Fruit fly (Drosophila melanogaster) whole organism, embryonic: ENCODE results near the gene CG10947.

Source experiments
- CG10267 ChIP-seq: fragments of 200-800 bp; sonication (Bioruptor generic); optimal IDR thresholded peaks from 2 replicates; lab custom pipeline; 2018; ENCODE audit warnings: missing biosample characterization, mild to moderate bottlenecking, missing genetic modification characterization, moderate library complexity
- CG10979 ChIP-seq: fragments of 200-800 bp; sonication (Bioruptor generic); optimal IDR thresholded peaks from 2 replicates; lab custom pipeline; 2018; ENCODE audit warnings: missing biosample characterization, mild to moderate bottlenecking, missing genetic modification characterization, moderate library complexity
- CG11456 ChIP-seq: fragments of 200-800 bp; sonication (Bioruptor generic); IDR thresholded peaks from 3 replicates; pipeline ENCODE4 v1.3.6; 2022; ENCODE audit warnings: missing biosample characterization, missing genetic modification characterization
- CG13624 ChIP-seq: fragments of 200-800 bp; sonication (Bioruptor generic); optimal IDR thresholded peaks from 2 replicates; lab custom pipeline; 2016; ENCODE audit warnings: missing biosample characterization, missing genetic modification characterization
- CG14441 ChIP-seq: fragments of 200-800 bp; sonication (Bioruptor generic); IDR thresholded peaks from 2 replicates; pipeline ENCODE4 v1.3.6; 2022; ENCODE audit warnings: missing biosample characterization, missing genetic modification characterization
- CG14710 ChIP-seq: fragments of 200-800 bp; sonication (Bioruptor generic); optimal IDR thresholded peaks from 3 replicates; lab custom pipeline; 2019; ENCODE audit warnings: missing biosample characterization, mild to moderate bottlenecking, missing genetic modification characterization, moderate library complexity
- CG17186 ChIP-seq: fragments of 200-800 bp; sonication (Bioruptor generic); optimal IDR thresholded peaks from 3 replicates; lab custom pipeline; 2017; ENCODE audit warnings: missing biosample characterization, missing genetic modification reagents, missing genetic modification characterization
- CG17361 ChIP-seq: fragments of 200-800 bp; sonication (Bioruptor generic); IDR thresholded peaks from 3 replicates; pipeline ENCODE4 v1.3.6; 2022; ENCODE audit warnings: missing biosample characterization, missing genetic modification characterization
- CG17829 ChIP-seq: fragments of 200-800 bp; optimal IDR thresholded peaks from 2 replicates; lab custom pipeline; 2019; ENCODE audit warnings: missing biosample characterization, mild to moderate bottlenecking, missing genetic modification characterization, moderate library complexity
- CG18764 ChIP-seq: fragments of 200-800 bp; sonication (Bioruptor generic); optimal IDR thresholded peaks from 3 replicates; lab custom pipeline; 2016; ENCODE audit warnings: missing biosample characterization, missing genetic modification characterization
- CG2116 ChIP-seq: fragments of 200-800 bp; sonication (Bioruptor generic); optimal IDR thresholded peaks from 3 replicates; lab custom pipeline; 2018; ENCODE audit warnings: missing biosample characterization, mild to moderate bottlenecking, missing genetic modification characterization
- CG31441 ChIP-seq: fragments of 200-800 bp; sonication (Bioruptor generic); IDR thresholded peaks from 2 replicates; pipeline ENCODE4 v1.3.6; 2022; ENCODE audit warnings: missing biosample characterization, missing genetic modification characterization
- CG3995 ChIP-seq: fragments of 200-800 bp; sonication (Bioruptor generic); optimal IDR thresholded peaks from 3 replicates; lab custom pipeline; 2016; ENCODE audit warnings: missing biosample characterization, missing genetic modification characterization
- CG4424 ChIP-seq: fragments of 200-800 bp; sonication (Bioruptor generic); optimal IDR thresholded peaks from 3 replicates; lab custom pipeline; 2016; ENCODE audit warnings: missing biosample characterization, missing genetic modification characterization
- CG6689 ChIP-seq: fragments of 200-800 bp; sonication (Bioruptor generic); IDR thresholded peaks from 2 replicates; pipeline ENCODE4 v1.3.6; 2022; ENCODE audit warnings: missing biosample characterization, missing genetic modification characterization
- Dref ChIP-seq: fragments of 200-800 bp; sonication (Bioruptor generic); IDR thresholded peaks from 2 replicates; pipeline ENCODE4 v1.3.6; 2022; ENCODE audit warnings: missing biosample characterization, missing genetic modification characterization
- Drgx ChIP-seq: fragments of 200-800 bp; sonication (Bioruptor generic); IDR thresholded peaks from 2 replicates; pipeline ENCODE4 v1.3.6; 2022; ENCODE audit warnings: missing biosample characterization, missing genetic modification characterization
- E2f2 ChIP-seq: fragments of 200-800 bp; sonication (Bioruptor generic); IDR thresholded peaks from 2 replicates; pipeline ENCODE4 v1.3.6; 2022; ENCODE audit warnings: missing biosample characterization, missing genetic modification characterization
- Ets97D ChIP-seq: fragments of 200-800 bp; sonication (Bioruptor generic); optimal IDR thresholded peaks from 3 replicates; lab custom pipeline; 2016; ENCODE audit warnings: missing biosample characterization, missing genetic modification characterization
- Fer1 ChIP-seq: fragments of 200-800 bp; sonication (Bioruptor generic); optimal IDR thresholded peaks from 2 replicates; lab custom pipeline; 2017; ENCODE audit warnings: missing biosample characterization, mild to moderate bottlenecking, missing genetic modification characterization
- Jarid2 ChIP-seq: fragments of 200-800 bp; sonication (Bioruptor generic); optimal IDR thresholded peaks from 3 replicates; lab custom pipeline; 2017; ENCODE audit warnings: mild to moderate bottlenecking, missing biosample characterization, missing genetic modification reagents, missing genetic modification characterization
- MTF-1 ChIP-seq: fragments of 200-800 bp; sonication (Bioruptor generic); optimal IDR thresholded peaks from 2 replicates; lab custom pipeline; 2018; ENCODE audit warnings: missing biosample characterization, mild to moderate bottlenecking, missing genetic modification characterization, borderline replicate concordance
- Med ChIP-seq: fragments of 200-800 bp; sonication (Bioruptor generic); peaks from one replicate; lab custom pipeline; 2016; ENCODE audit warnings: missing biosample characterization, missing genetic modification characterization, mild to moderate bottlenecking, inconsistent platforms, moderate library complexity
- Meics ChIP-seq: fragments of 200-800 bp; sonication (Bioruptor generic); optimal IDR thresholded peaks from 2 replicates; lab custom pipeline; 2017; ENCODE audit warnings: missing biosample characterization, mild to moderate bottlenecking, missing genetic modification characterization
- Myb ChIP-seq: fragments of 200-800 bp; sonication (Bioruptor generic); optimal IDR thresholded peaks from 2 replicates; lab custom pipeline; 2016; ENCODE audit warnings: missing biosample characterization, missing genetic modification characterization
- Neu2 ChIP-seq: fragments of 200-800 bp; sonication (Bioruptor generic); optimal IDR thresholded peaks from 3 replicates; lab custom pipeline; 2016; ENCODE audit warnings: missing biosample characterization, missing genetic modification characterization, borderline replicate concordance
- Poxn ChIP-seq: fragments of 200-800 bp; sonication (Bioruptor generic); IDR thresholded peaks from 2 replicates; pipeline ENCODE4 v1.3.6; 2022; ENCODE audit warnings: missing biosample characterization, missing genetic modification characterization
- Spps ChIP-seq: fragments of 200-800 bp; sonication (Bioruptor generic); optimal IDR thresholded peaks from 2 replicates; lab custom pipeline; 2018; ENCODE audit warnings: missing biosample characterization, mild to moderate bottlenecking, missing genetic modification characterization
- Xrp1 ChIP-seq: fragments of 200-800 bp; sonication (Bioruptor generic); IDR thresholded peaks from 2 replicates; pipeline ENCODE4 v1.3.6; 2022; ENCODE audit warnings: missing biosample characterization, missing genetic modification characterization
- aop ChIP-seq: fragments of 200-800 bp; sonication (Bioruptor generic); IDR thresholded peaks from 2 replicates; pipeline ENCODE4 v1.3.6; 2022; ENCODE audit warnings: missing biosample characterization, missing genetic modification characterization
- ase ChIP-seq: fragments of 200-800 bp; sonication (Bioruptor generic); IDR thresholded peaks from 3 replicates; pipeline ENCODE4 v1.3.6; 2022; ENCODE audit warnings: missing biosample characterization, missing genetic modification characterization
- bcd ChIP-seq: fragments of 200-800 bp; sonication (Bioruptor generic); optimal IDR thresholded peaks from 2 replicates; lab custom pipeline; 2017; ENCODE audit warnings: missing biosample characterization, mild to moderate bottlenecking, missing genetic modification characterization
- gfzf ChIP-seq: fragments of 200-800 bp; sonication (Bioruptor generic); optimal IDR thresholded peaks from 2 replicates; lab custom pipeline; 2016; ENCODE audit warnings: missing biosample characterization, mild to moderate bottlenecking, missing genetic modification characterization, moderate library complexity
- grn ChIP-seq: fragments of 200-800 bp; sonication (Bioruptor generic); optimal IDR thresholded peaks from 3 replicates; lab custom pipeline; 2017; ENCODE audit warnings: missing biosample characterization, missing genetic modification characterization
- hb ChIP-seq: fragments of 200-800 bp; sonication (Bioruptor generic); IDR thresholded peaks from 3 replicates; pipeline ENCODE4 v1.3.6; 2022; ENCODE audit warnings: missing biosample characterization, missing genetic modification characterization; ENCODE audit not compliant: partially characterized antibody
- jumu ChIP-seq: fragments of 200-800 bp; sonication (Bioruptor generic); optimal IDR thresholded peaks from 3 replicates; lab custom pipeline; 2016; ENCODE audit warnings: missing biosample characterization, missing genetic modification characterization
- lab ChIP-seq: fragments of 200-800 bp; sonication (Bioruptor generic); optimal IDR thresholded peaks from 3 replicates; lab custom pipeline; 2017; ENCODE audit warnings: missing biosample characterization, missing genetic modification characterization, mild to moderate bottlenecking, moderate library complexity, missing genetic modification reagents
- nerfin-1 ChIP-seq: fragments of 200-800 bp; sonication (Bioruptor generic); optimal IDR thresholded peaks from 3 replicates; lab custom pipeline; 2019; ENCODE audit warnings: missing biosample characterization, mild to moderate bottlenecking, missing genetic modification characterization, moderate library complexity
- nmo ChIP-seq: fragments of 200-800 bp; sonication (Bioruptor generic); optimal IDR thresholded peaks from 2 replicates; lab custom pipeline; 2018; ENCODE audit warnings: missing biosample characterization, mild to moderate bottlenecking, missing genetic modification characterization, moderate library complexity
- nom ChIP-seq: fragments of 200-800 bp; sonication (Bioruptor generic); optimal IDR thresholded peaks from 2 replicates; lab custom pipeline; 2017; ENCODE audit warnings: missing biosample characterization, missing genetic modification characterization, mild to moderate bottlenecking, moderate library complexity, missing genetic modification reagents
- pan ChIP-seq, 4 experiments: fragments of >200 bp in 3 of 4; fragments of 200-800 bp in 1 of 4; sonication (Bioruptor generic) in 1 of 4; optimal IDR thresholded peaks in 3 of 4; IDR thresholded peaks in 1 of 4; 2 replicates each; pipeline versions ENCODE4 v1.3.6 to Lab custom; 2017 to 2022; ENCODE audit warnings: missing biosample characterization in 2 of 4, missing genetic modification characterization in 2 of 4, mixed read lengths in 1 of 4
- phol ChIP-seq: fragments of 200-800 bp; sonication (Bioruptor generic); optimal IDR thresholded peaks from 3 replicates; lab custom pipeline; 2018; ENCODE audit warnings: missing biosample characterization, mild to moderate bottlenecking, missing genetic modification characterization, moderate library complexity
- pita ChIP-seq: fragments of 200-800 bp; sonication (Bioruptor generic); optimal IDR thresholded peaks from 2 replicates; lab custom pipeline; 2017; ENCODE audit warnings: missing biosample characterization, mild to moderate bottlenecking, missing genetic modification characterization
- prd ChIP-seq, 3 experiments: fragments of >200 bp in 2 of 3; fragments of 200-800 bp in 1 of 3; sonication (Bioruptor generic) in 1 of 3; optimal IDR thresholded peaks in 2 of 3; IDR thresholded peaks in 1 of 3; 2 replicates in 2 of 3; 3 replicates in 1 of 3; pipeline versions ENCODE4 v1.3.6 to Lab custom; 2017 to 2022; ENCODE audit warnings: missing biosample characterization in 1 of 3, missing genetic modification characterization in 1 of 3
- pzg ChIP-seq: fragments of 200-800 bp; sonication (Bioruptor generic); optimal IDR thresholded peaks from 3 replicates; lab custom pipeline; 2018; ENCODE audit warnings: missing biosample characterization, mild to moderate bottlenecking, missing genetic modification characterization, moderate library complexity
- row ChIP-seq: fragments of 200-800 bp; sonication (Bioruptor generic); IDR thresholded peaks from 3 replicates; pipeline ENCODE4 v1.3.6; 2022; ENCODE audit warnings: missing biosample characterization, missing genetic modification characterization
- tin ChIP-seq: fragments of 200-800 bp; sonication (Bioruptor generic); optimal IDR thresholded peaks from 3 replicates; lab custom pipeline; 2016; ENCODE audit warnings: missing biosample characterization, missing genetic modification characterization

Gene CG10947

DNA sequence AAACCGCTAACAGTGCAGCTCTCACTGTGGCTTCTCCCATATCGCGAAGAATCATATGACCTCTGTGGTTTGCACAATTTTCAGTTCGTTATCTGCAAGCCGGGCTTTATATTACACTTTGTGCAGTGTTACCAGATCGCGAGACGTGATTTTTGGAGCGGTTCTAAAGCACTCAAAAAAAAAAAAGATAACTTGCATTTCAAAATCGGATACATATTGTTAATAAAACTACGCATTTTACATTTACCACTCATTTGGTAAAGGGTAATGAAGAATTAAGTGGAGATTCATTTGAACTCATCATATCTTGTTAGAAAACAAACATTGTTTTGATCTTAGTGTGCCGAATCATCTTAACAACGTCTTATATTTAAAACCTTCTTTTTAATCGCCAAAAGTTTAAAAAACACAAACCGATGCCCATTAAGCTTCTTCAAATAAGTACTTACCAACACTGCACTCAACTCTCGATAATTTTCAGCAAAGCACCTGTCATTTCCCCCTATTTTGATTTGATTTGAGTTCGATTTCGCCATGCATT lies 48.8 kb upstream of the CG10947 start, which contains the start of gene CG2493 (continued):
- TF ChIP-seq aop (GFP tag; lab: Robert Waterston, UW) = no peak
- TF ChIP-seq CG10267 (tag; lab: Kevin White, UChicago) = peak; percentile 82
- peak; percentile 16 for TF ChIP-seq CG18764
- TF ChIP-seq tin (GFP tag; lab: Kevin White, UChicago) = peak; percentile 3
- 0 out of 3 replicates have a peak, but pooled peaks have one; percentile 11 for TF ChIP-seq row (GFP tag; lab: Robert Waterston, UW)
- peak; percentile 58 for TF ChIP-seq gfzf (GFP tag; lab: Kevin White, UChicago)
- TF ChIP-seq jumu = no peak
- TF ChIP-seq CG17186 (GFP tag; lab: Kevin White, UChicago) = peak; percentile 45
- TF ChIP-seq nerfin-1 (tag; lab: Kevin White, UChicago) = peak; percentile 3
- TF ChIP-seq lab (GFP tag; lab: Kevin White, UChicago) = peak; percentile 65
- TF ChIP-seq hb (GFP tag; lab: Robert Waterston, UW) = no peak
- TF ChIP-seq Drgx (GFP tag; lab: Robert Waterston, UW) = peak; percentile 44; the same call in 1 of the 2 replicates
- 0 out of 3 replicates have a peak, but pooled peaks have one; percentile 41 for TF ChIP-seq ase (GFP tag; lab: Robert Waterston, UW)
- TF ChIP-seq Dref (GFP tag; lab: Robert Waterston, UW) = peak; percentile 49
- peak; percentile 5 for TF ChIP-seq Spps (tag; lab: Kevin White, UChicago)
- no peak for TF ChIP-seq Neu2 (GFP tag; lab: Kevin White, UChicago)
- peak; percentile 45 for TF ChIP-seq Fer1 (GFP tag; lab: Kevin White, UChicago)
- TF ChIP-seq CG2116 (GFP tag; lab: Kevin White, UChicago) = peak; percentile 35
- peak; percentile 36 for TF ChIP-seq CG4424 (GFP tag; lab: Kevin White, UChicago)
- TF ChIP-seq nmo (GFP tag; lab: Kevin White, UChicago) = peak; percentile 5
- 0 out of 3 replicates have a peak, but pooled peaks have one; percentile 7 for TF ChIP-seq CG11456 (GFP tag; lab: Robert Waterston, UW)
- TF ChIP-seq CG17361 (GFP tag; lab: Robert Waterston, UW) = peak; percentile 52; the same call in 1 of the 3 replicates
- TF ChIP-seq MTF-1 (GFP tag; lab: Kevin White, UChicago) = peak; percentile 8
- TF ChIP-seq nom = peak; percentile 37
- peak; percentile 59 for TF ChIP-seq CG14710 (tag; lab: Kevin White, UChicago)
- TF ChIP-seq Jarid2 = no peak
- peak; percentile 44 for TF ChIP-seq Ets97D (GFP tag; lab: Kevin White, UChicago)
- no peak for TF ChIP-seq pita (GFP tag; lab: Kevin White, UChicago)
- TF ChIP-seq E2f2 (GFP tag; lab: Robert Waterston, UW) = peak; percentile 83
- TF ChIP-seq CG6689 = 0 out of 2 replicates have a peak, but pooled peaks have one; percentile 26
- no peak for TF ChIP-seq pan (optimal IDR thresholded peaks at IDR 0.05; lab: Kevin White, UChicago)
- peak in 1 of 2 experiments; percentile 52 for TF ChIP-seq pan (GFP tag; optimal IDR thresholded peaks at IDR 0.05 in 1 of 2, IDR thresholded peaks at IDR 0.05 in 1 of 2)
- peak; percentile 43; the same call in 1 of the 2 replicates for TF ChIP-seq CG31441 (GFP tag; lab: Robert Waterston, UW)
- peak; percentile 57 for TF ChIP-seq CG17829
- TF ChIP-seq Poxn (GFP tag; lab: Robert Waterston, UW) = no peak
- peak; percentile 53 for TF ChIP-seq Med
- no peak for TF ChIP-seq grn (GFP tag; lab: Kevin White, UChicago)
- peak; percentile 10 for TF ChIP-seq Meics (GFP tag; lab: Kevin White, UChicago)
- peak; percentile 20 for TF ChIP-seq CG13624 (GFP tag; lab: Kevin White, UChicago)
- peak; percentile 42 for TF ChIP-seq pzg
- no peak for TF ChIP-seq prd (optimal IDR thresholded peaks at IDR 0.05; lab: Kevin White, UChicago)
- TF ChIP-seq prd (GFP tag; IDR thresholded peaks at IDR 0.05; lab: Robert Waterston, UW) = peak; percentile 42; the same call in 1 of the 3 replicates
- peak; percentile 43 for TF ChIP-seq CG3995 (GFP tag; lab: Kevin White, UChicago)
- peak; percentile 63 for TF ChIP-seq phol
- TF ChIP-seq Myb (GFP tag; lab: Kevin White, UChicago) = peak; percentile 66
- peak; percentile 74 for TF ChIP-seq Xrp1 (GFP tag; lab: Robert Waterston, UW)
- peak; percentile 30 for TF ChIP-seq bcd (GFP tag; lab: Kevin White, UChicago)
- peak; percentile 42; the same call in 1 of the 2 replicates for TF ChIP-seq CG14441 (GFP tag; lab: Robert Waterston, UW)
- peak; percentile 48 for TF ChIP-seq CG10979 (tag; lab: Kevin White, UChicago)
